Worm (Caenorhabditis elegans) whole organism, L4/young adult: Measurements from ENCODE around the gene rsks-1.

Source experiments
- W03F9.2 ChIP-seq: fragments of 150-350 bp; optimal IDR thresholded peaks from 2 replicates; lab custom pipeline; 2014; ENCODE audit warnings: missing biosample characterization, missing genetic modification characterization
- dao-5 ChIP-seq: sonication (generic microtip); optimal IDR thresholded peaks from 2 replicates; lab custom pipeline; 2016; ENCODE audit warnings: missing genotype, missing genetic modification characterization, moderate library complexity, missing compliant biosample characterization
- him-1 ChIP-seq: sonication (generic microtip); optimal IDR thresholded peaks from 2 replicates; lab custom pipeline; 2016; ENCODE audit warnings: missing genotype, missing genetic modification reagents, missing genetic modification characterization, missing compliant biosample characterization

DNA sequence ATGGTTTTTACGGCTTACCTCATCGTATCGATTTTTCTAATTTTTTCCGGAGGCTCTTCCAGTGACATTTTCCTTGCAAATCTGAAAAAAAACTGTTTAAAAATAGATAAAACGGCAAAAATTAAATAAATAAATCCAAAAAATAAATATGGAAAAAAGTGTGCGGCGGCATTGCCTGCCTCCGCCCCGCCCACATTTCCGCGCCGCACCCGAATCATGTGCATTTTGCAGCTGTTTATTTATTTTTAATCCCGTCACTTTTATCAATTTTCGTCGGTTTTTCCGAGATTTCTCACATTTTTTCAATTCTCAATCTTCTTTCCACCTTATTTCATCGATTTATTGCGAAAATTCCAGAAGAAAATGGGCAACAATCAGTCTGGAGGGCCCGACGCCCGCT is 8.1 kb upstream of the rsks-1 start, which contains the start of the genes Y47D3A.14 and aakb-2:
- TF ChIP-seq dao-5 (tag; lab: Kevin White, UChicago): no peak
- peak; percentile 41 for TF ChIP-seq W03F9.2 (tag; lab: Kevin White, UChicago)
- TF ChIP-seq him-1 (tag; lab: Kevin White, UChicago): no peak
